Worm (Caenorhabditis elegans): ENCODE results near the gene W02D7.6.

Gene W02D7.6

ce11 chrV:8307013-8307412 lies 5.7 kb upstream of the W02D7.6 start (continued):
- TF ChIP-seq snpc-4 (tag; optimal IDR thresholded peaks at IDR 0.05) = no peak
- no peak for TF ChIP-seq Y48G9A.11 (GFP tag; IDR thresholded peaks at IDR 0.05)
- TF ChIP-seq zfp-3 (GFP tag; conservative IDR thresholded peaks at IDR 0.05) = no peak
- no peak for TF ChIP-seq F10B5.3 (tag; optimal IDR thresholded peaks at IDR 0.05)
- peak; percentile 63 for TF ChIP-seq pqm-1 (tag; optimal IDR thresholded peaks at IDR 0.05)
- no peak for TF ChIP-seq ces-1 (GFP tag; optimal IDR thresholded peaks at IDR 0.05)
- no peak for TF ChIP-seq pha-4 (GFP tag; IDR thresholded peaks at IDR 0.05)
- TF ChIP-seq pha-4 (tag; optimal IDR thresholded peaks at IDR 0.05) = no peak
- peak in 1 of 2 experiments; percentile 90 for TF ChIP-seq unc-62 (GFP tag; optimal IDR thresholded peaks at IDR 0.05 in 1 of 2)
- TF ChIP-seq unc-62 (tag; optimal IDR thresholded peaks at IDR 0.05) = no peak
- no peak for TF ChIP-seq ZK546.5 (tag; optimal IDR thresholded peaks at IDR 0.05)
- no peak for TF ChIP-seq ceh-32 (tag; optimal IDR thresholded peaks at IDR 0.05; ENCODE audit: poor library complexity)
- no peak for TF ChIP-seq nhr-76 (tag; optimal IDR thresholded peaks at IDR 0.05)
- TF ChIP-seq R02D3.7 (tag; optimal IDR thresholded peaks at IDR 0.05) = no peak
- peak; percentile 60 for TF ChIP-seq nhr-28 (tag; optimal IDR thresholded peaks at IDR 0.05)
- TF ChIP-seq lin-29 (GFP tag; IDR thresholded peaks at IDR 0.05) = no peak
- TF ChIP-seq aha-1 (tag) = no peak
- TF ChIP-seq nhr-102 (tag; optimal IDR thresholded peaks at IDR 0.05) = no peak
- TF ChIP-seq nhr-237 (tag; optimal IDR thresholded peaks at IDR 0.05) = no peak
- no peak for TF ChIP-seq ctbp-1 (GFP tag; IDR thresholded peaks at IDR 0.05)
- no peak for TF ChIP-seq daf-19 (GFP tag; conservative IDR thresholded peaks at IDR 0.05)
- TF ChIP-seq nhr-77 (tag; optimal IDR thresholded peaks at IDR 0.05) = peak; percentile 33
- no peak for TF ChIP-seq lin-15B (tag; optimal IDR thresholded peaks at IDR 0.05)
- no peak for TF ChIP-seq madf-5 (GFP tag; IDR thresholded peaks at IDR 0.05)
- peak; percentile 65 for TF ChIP-seq hlh-11 (tag; optimal IDR thresholded peaks at IDR 0.05)
- TF ChIP-seq F37D6.2 (tag; optimal IDR thresholded peaks at IDR 0.05) = no peak
- TF ChIP-seq dve-1 (tag; optimal IDR thresholded peaks at IDR 0.05; ENCODE audit: insufficient read depth) = peak; percentile 65
- TF ChIP-seq saeg-2 (GFP tag; IDR thresholded peaks at IDR 0.05) = no peak
- no peak for TF ChIP-seq nhr-42 (GFP tag; IDR thresholded peaks at IDR 0.05)
- TF ChIP-seq nhr-6 (tag; optimal IDR thresholded peaks at IDR 0.05) = no peak
- TF ChIP-seq dpl-1 (GFP tag; optimal IDR thresholded peaks at IDR 0.05) = no peak
- TF ChIP-seq daf-16 (GFP tag; optimal IDR thresholded peaks at IDR 0.05) = no peak
- peak; percentile 55 for TF ChIP-seq daf-16 (tag; optimal IDR thresholded peaks at IDR 0.05)
- TF ChIP-seq lsy-2 (tag; optimal IDR thresholded peaks at IDR 0.05) = no peak
- TF ChIP-seq nhr-11 (tag; optimal IDR thresholded peaks at IDR 0.05) = no peak
- no peak for TF ChIP-seq Y105C5A.15 (GFP tag; IDR thresholded peaks at IDR 0.05)
- TF ChIP-seq hif-1 (tag; optimal IDR thresholded peaks at IDR 0.05) = no peak
- TF ChIP-seq tra-1 (GFP tag; IDR thresholded peaks at IDR 0.05) = no peak
- no peak for TF ChIP-seq zag-1 (tag; optimal IDR thresholded peaks at IDR 0.05)
- TF ChIP-seq vab-7 (GFP tag; IDR thresholded peaks at IDR 0.05) = no peak
- no peak for TF ChIP-seq ceh-82 (tag; optimal IDR thresholded peaks at IDR 0.05)
- no peak for TF ChIP-seq nhr-111 (GFP tag; optimal IDR thresholded peaks at IDR 0.05)
- TF ChIP-seq T20F7.1 (GFP tag; optimal IDR thresholded peaks at IDR 0.05) = no peak
- TF ChIP-seq aly-2 (tag; optimal IDR thresholded peaks at IDR 0.05) = no peak
- TF ChIP-seq mxl-2 (GFP tag; conservative IDR thresholded peaks at IDR 0.05) = no peak
- TF ChIP-seq egl-27 (tag; optimal IDR thresholded peaks at IDR 0.05) = no peak
- TF ChIP-seq daf-12 (tag; optimal IDR thresholded peaks at IDR 0.05) = no peak
- no peak for TF ChIP-seq madf-9 (GFP tag; conservative IDR thresholded peaks at IDR 0.05)
- no peak for TF ChIP-seq tag-97 (GFP tag; IDR thresholded peaks at IDR 0.05)
- no peak for TF ChIP-seq spr-1 (tag; optimal IDR thresholded peaks at IDR 0.05)
- no peak for TF ChIP-seq lin-38 (GFP tag; IDR thresholded peaks at IDR 0.05)
- no peak for TF ChIP-seq mes-2 (tag; optimal IDR thresholded peaks at IDR 0.05; ENCODE audit: poor library complexity, severe bottlenecking)
- peak; percentile 54 for TF ChIP-seq hlh-30 (tag; optimal IDR thresholded peaks at IDR 0.05; ENCODE audit: insufficient read depth)
